Worm (Caenorhabditis elegans): ENCODE measurements around the gene dpl-1.

DNA sequence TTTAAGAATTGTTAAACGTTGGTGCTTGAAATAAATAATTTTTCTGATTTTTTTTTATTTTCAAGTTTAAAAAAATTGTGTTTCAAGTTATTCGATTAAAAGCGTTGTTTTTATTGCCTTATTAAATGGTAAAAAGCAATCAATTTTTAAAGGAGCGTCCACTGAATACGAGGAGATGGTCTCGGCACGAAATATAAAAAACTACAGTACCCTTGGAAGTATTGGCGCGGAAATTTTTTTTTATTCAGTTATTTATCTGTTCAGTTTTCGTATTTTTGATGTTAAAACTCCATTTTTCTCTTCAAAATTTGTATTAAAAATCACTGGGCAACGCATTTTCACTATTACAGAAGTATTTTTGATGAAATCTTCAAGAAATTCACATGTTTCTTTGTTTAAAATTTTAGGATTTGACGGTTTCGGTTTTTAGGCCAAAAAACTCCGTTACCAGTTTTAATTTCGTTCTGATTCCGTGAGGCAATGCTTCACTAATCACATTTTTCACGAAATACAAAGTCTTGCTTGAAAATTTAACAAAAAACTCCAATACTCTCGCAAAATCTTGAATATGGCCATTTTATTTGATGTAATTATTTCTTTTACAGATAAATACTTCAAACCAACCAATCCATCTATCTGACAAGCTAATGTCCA lies 43.5 kb downstream of the dpl-1 start, which contains the start of gene znfx-1:
- TF ChIP-seq nhr-28 (tag; optimal IDR thresholded peaks at IDR 0.05) (no peak), elt-1 (tag; optimal IDR thresholded peaks at IDR 0.05) (no peak), pqm-1 (tag; optimal IDR thresholded peaks at IDR 0.05) (no peak), aly-2 (tag; optimal IDR thresholded peaks at IDR 0.05) (no peak), ama-1 (optimal IDR thresholded peaks at IDR 0.05) (no peak), snpc-4 (tag; optimal IDR thresholded peaks at IDR 0.05) (no peak), R02D3.7 (tag; optimal IDR thresholded peaks at IDR 0.05) (no peak), skn-1 (tag; optimal IDR thresholded peaks at IDR 0.05) (no peak), nhr-25 (tag; optimal IDR thresholded peaks at IDR 0.05) (no peak), egl-27 (tag; optimal IDR thresholded peaks at IDR 0.05) (no peak), nhr-12 (tag; optimal IDR thresholded peaks at IDR 0.05) (no peak), ztf-4 (tag; optimal IDR thresholded peaks at IDR 0.05) (no peak), nhr-237 (tag; optimal IDR thresholded peaks at IDR 0.05) (no peak)

Measured in whole organism, L3 larva.